Fruit fly (Drosophila melanogaster) whole organism, embryonic: ENCODE data around the gene Jupiter.
A peak's percentile ranks its signal among the peaks of the same experiment; 100 is the strongest.

Experiments used
- CG10267 ChIP-seq: fragments of 200-800 bp; sonication (Bioruptor generic); optimal IDR thresholded peaks from 2 replicates; lab custom pipeline; 2018; ENCODE audit warnings: missing biosample characterization, mild to moderate bottlenecking, missing genetic modification characterization, moderate library complexity
- CG12219 ChIP-seq: fragments of 200-800 bp; sonication (Bioruptor generic); optimal IDR thresholded peaks from 3 replicates; lab custom pipeline; 2018; ENCODE audit warnings: missing biosample characterization, mild to moderate bottlenecking, missing genetic modification characterization
- CG14860 ChIP-seq: fragments of 200-800 bp; sonication (Bioruptor generic); IDR thresholded peaks from 3 replicates; pipeline ENCODE4 v1.3.6; 2022; ENCODE audit warnings: missing biosample characterization, missing genetic modification characterization; ENCODE audit not compliant: partially characterized antibody
- CG15696 ChIP-seq: fragments of 200-800 bp; sonication (Bioruptor generic); optimal IDR thresholded peaks from 2 replicates; lab custom pipeline; 2019; ENCODE audit warnings: missing biosample characterization, mild to moderate bottlenecking, missing genetic modification characterization, moderate library complexity
- CG1647 ChIP-seq: fragments of 200-800 bp; sonication (Bioruptor generic); optimal IDR thresholded peaks from 3 replicates; lab custom pipeline; 2016; ENCODE audit warnings: missing biosample characterization, missing genetic modification characterization
- CG2889 ChIP-seq: fragments of 200-800 bp; sonication (Bioruptor generic); IDR thresholded peaks from 3 replicates; pipeline ENCODE4 v1.3.6; 2022; ENCODE audit warnings: missing biosample characterization, missing genetic modification characterization
- CG31388 ChIP-seq: fragments of 200-800 bp; sonication (Bioruptor generic); optimal IDR thresholded peaks from 2 replicates; lab custom pipeline; 2016; ENCODE audit warnings: missing biosample characterization, missing genetic modification characterization
- CG3847 ChIP-seq: fragments of 200-800 bp; sonication (Bioruptor generic); IDR thresholded peaks from 2 replicates; pipeline ENCODE4 v1.3.6; 2022; ENCODE audit warnings: missing biosample characterization, missing genetic modification characterization
- CG6654 ChIP-seq: fragments of 200-800 bp; sonication (Bioruptor generic); optimal IDR thresholded peaks from 2 replicates; lab custom pipeline; 2017; ENCODE audit warnings: missing biosample characterization, mild to moderate bottlenecking, missing genetic modification characterization
- CG6683 ChIP-seq: fragments of 200-800 bp; sonication (Bioruptor generic); optimal IDR thresholded peaks from 2 replicates; lab custom pipeline; 2017; ENCODE audit warnings: missing biosample characterization, mild to moderate bottlenecking, missing genetic modification characterization, missing genetic modification reagents
- CG7271 ChIP-seq: fragments of 200-800 bp; sonication (Bioruptor generic); optimal IDR thresholded peaks from 2 replicates; lab custom pipeline; 2018; ENCODE audit warnings: missing biosample characterization, mild to moderate bottlenecking, missing genetic modification characterization, moderate library complexity
- CG7372 ChIP-seq: fragments of 200-800 bp; sonication (Bioruptor generic); IDR thresholded peaks from 2 replicates; pipeline ENCODE4 v1.3.6; 2022; ENCODE audit warnings: missing biosample characterization, missing genetic modification characterization
- CG7928 ChIP-seq: fragments of 200-800 bp; sonication (Bioruptor generic); optimal IDR thresholded peaks from 2 replicates; lab custom pipeline; 2017; ENCODE audit warnings: missing biosample characterization, mild to moderate bottlenecking, missing genetic modification characterization
- CG9876 ChIP-seq: fragments of 200-800 bp; sonication (Bioruptor generic); optimal IDR thresholded peaks from 2 replicates; lab custom pipeline; 2016; ENCODE audit warnings: missing biosample characterization, missing genetic modification characterization
- CkIIα-i1 ChIP-seq: fragments of 200-800 bp; sonication (Bioruptor generic); IDR thresholded peaks from 2 replicates; pipeline ENCODE4 v1.3.6; 2022; ENCODE audit warnings: missing biosample characterization, missing genetic modification characterization
- Deaf1 ChIP-seq: fragments of 200-800 bp; optimal IDR thresholded peaks from 3 replicates; lab custom pipeline; 2019; ENCODE audit warnings: missing biosample characterization, mild to moderate bottlenecking, missing genetic modification characterization, moderate library complexity
- Dip3 ChIP-seq: fragments of 200-800 bp; sonication (Bioruptor generic); optimal IDR thresholded peaks from 3 replicates; lab custom pipeline; 2016; ENCODE audit warnings: missing biosample characterization, missing genetic modification characterization
- Doc3 ChIP-seq: fragments of 200-800 bp; sonication (Bioruptor generic); IDR thresholded peaks from 3 replicates; pipeline ENCODE4 v1.3.6; 2022; ENCODE audit warnings: missing biosample characterization, missing genetic modification characterization; ENCODE audit not compliant: partially characterized antibody
- Fer2 ChIP-seq: fragments of 200-800 bp; sonication (Bioruptor generic); optimal IDR thresholded peaks from 2 replicates; lab custom pipeline; 2018; ENCODE audit warnings: missing biosample characterization, mild to moderate bottlenecking, missing genetic modification characterization, moderate library complexity
- HLH3B ChIP-seq: fragments of 200-800 bp; sonication (Bioruptor generic); IDR thresholded peaks from 2 replicates; pipeline ENCODE4 v1.3.6; 2022; ENCODE audit warnings: missing biosample characterization, missing genetic modification characterization
- Meics ChIP-seq: fragments of 200-800 bp; sonication (Bioruptor generic); optimal IDR thresholded peaks from 2 replicates; lab custom pipeline; 2017; ENCODE audit warnings: missing biosample characterization, mild to moderate bottlenecking, missing genetic modification characterization
- NC2β ChIP-seq: fragments of 200-800 bp; sonication (Bioruptor generic); optimal IDR thresholded peaks from 2 replicates; lab custom pipeline; 2016; ENCODE audit warnings: missing biosample characterization, missing genetic modification characterization
- Stat92E ChIP-seq, 3 experiments: fragments of >200 bp in 2 of 3; fragments of 200-800 bp in 1 of 3; sonication (Bioruptor generic) in 1 of 3; optimal IDR thresholded peaks; 2 replicates each; lab custom pipeline; 2017 to 2019; ENCODE audit warnings: missing biosample characterization in 3 of 3, missing genetic modification characterization in 3 of 3, mild to moderate bottlenecking in 1 of 3, moderate library complexity in 1 of 3
- Trl ChIP-seq, 3 experiments: fragments of >200 bp in 2 of 3; fragments of 200-800 bp in 1 of 3; sonication (Bioruptor generic) in 1 of 3; optimal IDR thresholded peaks; 2 replicates in 1 of 3; 3 replicates in 2 of 3; lab custom pipeline; 2016 to 2017; ENCODE audit warnings: missing biosample characterization in 1 of 3, missing genetic modification characterization in 1 of 3
- Vsx1 ChIP-seq: fragments of 200-800 bp; sonication (Bioruptor generic); optimal IDR thresholded peaks from 2 replicates; lab custom pipeline; 2017; ENCODE audit warnings: missing biosample characterization, mild to moderate bottlenecking, missing genetic modification characterization, missing genetic modification reagents
- Xbp1 ChIP-seq: fragments of 200-800 bp; sonication (Bioruptor generic); optimal IDR thresholded peaks from 3 replicates; lab custom pipeline; 2016; ENCODE audit warnings: missing biosample characterization, mild to moderate bottlenecking, missing genetic modification characterization
- Xrp1 ChIP-seq: fragments of 200-800 bp; sonication (Bioruptor generic); IDR thresholded peaks from 2 replicates; pipeline ENCODE4 v1.3.6; 2022; ENCODE audit warnings: missing biosample characterization, missing genetic modification characterization
- ab ChIP-seq: fragments of 200-800 bp; sonication (Bioruptor generic); optimal IDR thresholded peaks from 2 replicates; lab custom pipeline; 2016; ENCODE audit warnings: missing biosample characterization, missing genetic modification characterization
- cas ChIP-seq: fragments of 200-800 bp; sonication (Bioruptor generic); IDR thresholded peaks from 2 replicates; pipeline ENCODE4 v1.3.6; 2022; ENCODE audit warnings: missing biosample characterization, missing genetic modification characterization
- ci ChIP-seq: fragments of 200-800 bp; sonication (Bioruptor generic); IDR thresholded peaks from 3 replicates; pipeline ENCODE4 v1.3.6; 2022; ENCODE audit warnings: missing biosample characterization, missing genetic modification characterization
- en ChIP-seq: fragments of 200-800 bp; sonication (Bioruptor generic); optimal IDR thresholded peaks from 2 replicates; lab custom pipeline; 2016; ENCODE audit warnings: missing biosample characterization, missing genetic modification characterization
- fd96Cb ChIP-seq: fragments of 200-800 bp; sonication (Bioruptor generic); optimal IDR thresholded peaks from 2 replicates; lab custom pipeline; 2018; ENCODE audit warnings: missing biosample characterization, mild to moderate bottlenecking, missing genetic modification characterization, moderate library complexity
- grau ChIP-seq: fragments of 200-800 bp; optimal IDR thresholded peaks from 3 replicates; lab custom pipeline; 2019; ENCODE audit warnings: missing biosample characterization, mild to moderate bottlenecking, missing genetic modification characterization, moderate library complexity
- h ChIP-seq: fragments of >200 bp; optimal IDR thresholded peaks from 2 replicates; lab custom pipeline; 2017
- hb ChIP-seq: fragments of 200-800 bp; sonication (Bioruptor generic); IDR thresholded peaks from 3 replicates; pipeline ENCODE4 v1.3.6; 2022; ENCODE audit warnings: missing biosample characterization, missing genetic modification characterization; ENCODE audit not compliant: partially characterized antibody
- inv ChIP-seq: fragments of 200-800 bp; sonication (Bioruptor generic); IDR thresholded peaks from 2 replicates; pipeline ENCODE4 v1.3.6; 2022; ENCODE audit warnings: missing biosample characterization, missing genetic modification characterization; ENCODE audit not compliant: partially characterized antibody
- mam ChIP-seq: fragments of 200-800 bp; sonication (Bioruptor generic); optimal IDR thresholded peaks from 3 replicates; lab custom pipeline; 2016; ENCODE audit warnings: missing biosample characterization, missing genetic modification characterization
- odd ChIP-seq: fragments of 200-800 bp; sonication (Bioruptor generic); optimal IDR thresholded peaks from 2 replicates; lab custom pipeline; 2017; ENCODE audit warnings: missing biosample characterization, mild to moderate bottlenecking, missing genetic modification characterization
- pb ChIP-seq: fragments of 200-800 bp; sonication (Bioruptor generic); optimal IDR thresholded peaks from 3 replicates; lab custom pipeline; 2016; ENCODE audit warnings: missing biosample characterization, missing genetic modification characterization
- pum ChIP-seq: fragments of 200-800 bp; sonication (Bioruptor generic); optimal IDR thresholded peaks from 2 replicates; lab custom pipeline; 2016; ENCODE audit warnings: missing biosample characterization, missing genetic modification characterization
- ranshi ChIP-seq: fragments of 200-800 bp; sonication (Bioruptor generic); IDR thresholded peaks from 2 replicates; pipeline ENCODE4 v1.3.6; 2022; ENCODE audit warnings: missing biosample characterization, missing genetic modification characterization
- repo ChIP-seq: fragments of 200-800 bp; sonication (Bioruptor generic); optimal IDR thresholded peaks from 2 replicates; lab custom pipeline; 2016; ENCODE audit warnings: missing biosample characterization, missing genetic modification characterization
- scrt ChIP-seq: fragments of 200-800 bp; sonication (Bioruptor generic); optimal IDR thresholded peaks from 2 replicates; lab custom pipeline; 2018; ENCODE audit warnings: missing biosample characterization, mild to moderate bottlenecking, missing genetic modification characterization, moderate library complexity
- sens-2 ChIP-seq: fragments of 200-800 bp; sonication (Bioruptor generic); IDR thresholded peaks from 2 replicates; pipeline ENCODE4 v1.3.6; 2022; ENCODE audit warnings: missing biosample characterization, missing genetic modification characterization
- sim ChIP-seq: fragments of 200-800 bp; sonication (Bioruptor generic); IDR thresholded peaks from 2 replicates; pipeline ENCODE4 v1.3.6; 2022; ENCODE audit warnings: missing biosample characterization, missing genetic modification characterization
- sisA ChIP-seq: fragments of 200-800 bp; sonication (Bioruptor generic); IDR thresholded peaks from 2 replicates; pipeline ENCODE4 v1.3.6; 2022; ENCODE audit warnings: missing biosample characterization, missing genetic modification characterization
- sna ChIP-seq: fragments of 200-800 bp; sonication (Bioruptor generic); IDR thresholded peaks from 2 replicates; pipeline ENCODE4 v1.3.6; 2022; ENCODE audit warnings: missing biosample characterization, missing genetic modification characterization; ENCODE audit not compliant: partially characterized antibody
- tio ChIP-seq: fragments of 200-800 bp; sonication (Bioruptor generic); optimal IDR thresholded peaks from 2 replicates; lab custom pipeline; 2017; ENCODE audit warnings: missing biosample characterization, missing genetic modification characterization, inconsistent platforms
- unpg ChIP-seq: fragments of 200-800 bp; sonication (Bioruptor generic); optimal IDR thresholded peaks from 3 replicates; lab custom pipeline; 2018; ENCODE audit warnings: missing biosample characterization, mild to moderate bottlenecking, missing genetic modification characterization, moderate library complexity
- wdn ChIP-seq: fragments of 200-800 bp; sonication (Bioruptor generic); IDR thresholded peaks from 2 replicates; pipeline ENCODE4 v1.3.6; 2022; ENCODE audit warnings: missing biosample characterization, missing genetic modification characterization
- wor ChIP-seq: fragments of 200-800 bp; sonication (Bioruptor generic); IDR thresholded peaks from 2 replicates; pipeline ENCODE4 v1.3.6; 2022; ENCODE audit warnings: missing biosample characterization, missing genetic modification characterization
- zen ChIP-seq: fragments of 200-800 bp; sonication (Bioruptor generic); optimal IDR thresholded peaks from 3 replicates; lab custom pipeline; 2018; ENCODE audit warnings: missing biosample characterization, mild to moderate bottlenecking, missing genetic modification characterization, moderate library complexity

The Jupiter gene

DNA sequence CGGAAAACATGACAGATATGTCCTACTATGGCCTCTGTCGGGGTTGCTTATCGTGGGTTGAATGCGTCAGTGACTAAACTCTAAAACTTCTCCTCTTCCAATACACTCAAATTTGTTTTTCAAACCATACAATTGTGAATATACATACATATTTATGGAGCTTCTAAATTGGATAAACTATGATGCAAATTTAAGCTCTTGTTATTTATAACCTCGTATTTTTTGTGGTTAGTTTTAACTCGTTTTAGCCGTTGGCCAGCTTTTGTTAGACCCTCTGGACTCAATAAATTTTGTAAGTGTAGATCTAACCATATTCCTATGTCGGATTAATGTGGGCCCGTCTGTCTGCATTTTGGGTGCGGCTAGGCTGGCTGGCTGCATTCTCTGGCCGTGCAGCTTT is 2.3 kb downstream of the Jupiter start (continued):
- TF ChIP-seq ab (GFP tag; lab: Kevin White, UChicago) (no peak), scrt (GFP tag; lab: Kevin White, UChicago) (no peak), repo (GFP tag; lab: Kevin White, UChicago) (no peak), Xrp1 (GFP tag; lab: Robert Waterston, UW) (peak; percentile 67), fd96Cb (tag; lab: Kevin White, UChicago) (peak; percentile 46), CG1647 (GFP tag; lab: Kevin White, UChicago) (no peak), NC2β (GFP tag; lab: Kevin White, UChicago) (no peak), h (lab: Kevin White, UChicago) (no peak), CG15696 (tag; lab: Kevin White, UChicago) (peak; percentile 53), wor (GFP tag; lab: Robert Waterston, UW) (no peak), CG7928 (no peak), odd (GFP tag; lab: Kevin White, UChicago) (no peak), zen (tag; lab: Kevin White, UChicago) (peak; percentile 33), sna (no peak), Deaf1 (tag; lab: Kevin White, UChicago) (no peak), sisA (GFP tag; lab: Robert Waterston, UW) (no peak), Xbp1 (GFP tag; lab: Kevin White, UChicago) (peak; percentile 30), CG7271 (tag; lab: Kevin White, UChicago) (no peak), Dip3 (GFP tag; lab: Kevin White, UChicago) (no peak), inv (no peak), hb (no peak), ranshi (no peak), pb (GFP tag; lab: Kevin White, UChicago) (no peak), CG9876 (GFP tag; lab: Kevin White, UChicago) (no peak), unpg (GFP tag; lab: Kevin White, UChicago) (peak; percentile 58), Fer2 (tag; lab: Kevin White, UChicago) (no peak), ci (GFP tag; lab: Robert Waterston, UW) (no peak; the same call in 2 of the 3 replicates), HLH3B (GFP tag; lab: Robert Waterston, UW) (no peak), CG6683 (GFP tag; lab: Kevin White, UChicago) (no peak), grau (tag; lab: Kevin White, UChicago) (peak; percentile 42), CG7372 (GFP tag; lab: Robert Waterston, UW) (no peak), CG6654 (GFP tag; lab: Kevin White, UChicago) (no peak), CG10267 (tag; lab: Kevin White, UChicago) (peak; percentile 52), Trl (optimal IDR thresholded peaks at IDR 0.05; lab: Kevin White, UChicago) (no peak), Trl (GFP tag; optimal IDR thresholded peaks at IDR 0.05; lab: Kevin White, UChicago) (peak; percentile 17), en (no peak), CkIIα-i1 (GFP tag; lab: Robert Waterston, UW) (no peak), Stat92E (GFP tag; optimal IDR thresholded peaks at IDR 0.05; lab: Kevin White, UChicago) (no peak), CG2889 (GFP tag; lab: Robert Waterston, UW) (no peak), tio (GFP tag; lab: Kevin White, UChicago) (peak; percentile 36), Doc3 (GFP tag; lab: Robert Waterston, UW) (no peak), CG3847 (GFP tag; lab: Robert Waterston, UW) (no peak), Vsx1 (no peak), wdn (GFP tag; lab: Robert Waterston, UW) (no peak), mam (GFP tag; lab: Kevin White, UChicago) (no peak), CG12219 (GFP tag; lab: Kevin White, UChicago) (peak; percentile 4), pum (GFP tag; lab: Kevin White, UChicago) (peak; percentile 2), CG31388 (GFP tag; lab: Kevin White, UChicago) (no peak), Meics (GFP tag; lab: Kevin White, UChicago) (no peak), sens-2 (GFP tag; lab: Robert Waterston, UW) (no peak), cas (GFP tag; lab: Robert Waterston, UW) (no peak), sim (no peak), CG14860 (GFP tag; lab: Robert Waterston, UW) (no peak)
